Fruit fly (Drosophila melanogaster) whole organism, embryonic: ENCODE data around the gene CHOp24.

ENCODE experiments used
- Antp ChIP-seq: fragments of 200-800 bp; sonication (Bioruptor generic); optimal IDR thresholded peaks from 3 replicates; lab custom pipeline; 2016; ENCODE audit warnings: missing biosample characterization, missing genetic modification characterization
- CG10209 ChIP-seq: fragments of 200-800 bp; sonication (Bioruptor generic); optimal IDR thresholded peaks from 3 replicates; lab custom pipeline; 2017; ENCODE audit warnings: missing biosample characterization, mild to moderate bottlenecking, missing genetic modification characterization, missing genetic modification reagents
- CG10959 ChIP-seq: fragments of 200-800 bp; sonication (Bioruptor generic); IDR thresholded peaks from 2 replicates; pipeline ENCODE4 v1.3.6; 2022; ENCODE audit warnings: missing biosample characterization, missing genetic modification characterization
- CG11456 ChIP-seq: fragments of 200-800 bp; sonication (Bioruptor generic); IDR thresholded peaks from 3 replicates; pipeline ENCODE4 v1.3.6; 2022; ENCODE audit warnings: missing biosample characterization, missing genetic modification characterization
- CG11504 ChIP-seq: fragments of 200-800 bp; sonication (Bioruptor generic); optimal IDR thresholded peaks from 3 replicates; lab custom pipeline; 2019; ENCODE audit warnings: missing biosample characterization, mild to moderate bottlenecking, missing genetic modification characterization, moderate library complexity
- CG12104 ChIP-seq: fragments of 200-800 bp; sonication (Bioruptor generic); optimal IDR thresholded peaks from 3 replicates; lab custom pipeline; 2016; ENCODE audit warnings: missing biosample characterization, missing genetic modification characterization
- CG14710 ChIP-seq: fragments of 200-800 bp; sonication (Bioruptor generic); optimal IDR thresholded peaks from 3 replicates; lab custom pipeline; 2019; ENCODE audit warnings: missing biosample characterization, mild to moderate bottlenecking, missing genetic modification characterization, moderate library complexity
- CG14860 ChIP-seq: fragments of 200-800 bp; sonication (Bioruptor generic); IDR thresholded peaks from 3 replicates; pipeline ENCODE4 v1.3.6; 2022; ENCODE audit warnings: missing biosample characterization, missing genetic modification characterization; ENCODE audit not compliant: partially characterized antibody
- CG17328 ChIP-seq: fragments of 200-800 bp; sonication (Bioruptor generic); IDR thresholded peaks from 2 replicates; pipeline ENCODE4 v1.3.6; 2022; ENCODE audit warnings: missing biosample characterization, missing genetic modification characterization
- CG17361 ChIP-seq: fragments of 200-800 bp; sonication (Bioruptor generic); IDR thresholded peaks from 3 replicates; pipeline ENCODE4 v1.3.6; 2022; ENCODE audit warnings: missing biosample characterization, missing genetic modification characterization
- CG1792 ChIP-seq: fragments of 200-800 bp; sonication (Bioruptor generic); optimal IDR thresholded peaks from 2 replicates; lab custom pipeline; 2016; ENCODE audit warnings: missing biosample characterization, missing genetic modification characterization
- CG18262 ChIP-seq: fragments of 200-800 bp; optimal IDR thresholded peaks from 3 replicates; lab custom pipeline; 2019; ENCODE audit warnings: missing biosample characterization, mild to moderate bottlenecking, missing genetic modification characterization, moderate library complexity
- CG2202 ChIP-seq: fragments of 200-800 bp; sonication (Bioruptor generic); optimal IDR thresholded peaks from 2 replicates; lab custom pipeline; 2018; ENCODE audit warnings: missing biosample characterization, mild to moderate bottlenecking, missing genetic modification characterization
- CG2712 ChIP-seq: fragments of 200-800 bp; optimal IDR thresholded peaks from 3 replicates; lab custom pipeline; 2019; ENCODE audit warnings: missing biosample characterization, mild to moderate bottlenecking, missing genetic modification characterization, moderate library complexity
- CG30403 ChIP-seq: fragments of 200-800 bp; sonication (Bioruptor generic); optimal IDR thresholded peaks from 3 replicates; lab custom pipeline; 2016; ENCODE audit warnings: missing biosample characterization, missing genetic modification characterization
- CG31388 ChIP-seq: fragments of 200-800 bp; sonication (Bioruptor generic); optimal IDR thresholded peaks from 2 replicates; lab custom pipeline; 2016; ENCODE audit warnings: missing biosample characterization, missing genetic modification characterization
- CG6175 ChIP-seq: fragments of 200-800 bp; sonication (Bioruptor generic); IDR thresholded peaks from 3 replicates; pipeline ENCODE4 v1.3.6; 2022; ENCODE audit warnings: missing biosample characterization, missing genetic modification characterization
- CG6254 ChIP-seq: fragments of 200-800 bp; sonication (Bioruptor generic); optimal IDR thresholded peaks from 3 replicates; lab custom pipeline; 2017; ENCODE audit warnings: mild to moderate bottlenecking, missing biosample characterization, missing genetic modification reagents, missing genetic modification characterization
- CG7786 ChIP-seq: fragments of 200-800 bp; sonication (Bioruptor generic); optimal IDR thresholded peaks from 2 replicates; lab custom pipeline; 2016; ENCODE audit warnings: missing biosample characterization, missing genetic modification characterization
- CG7839 ChIP-seq: fragments of 200-800 bp; sonication (Bioruptor generic); optimal IDR thresholded peaks from 3 replicates; lab custom pipeline; 2018; ENCODE audit warnings: missing biosample characterization, mild to moderate bottlenecking, missing genetic modification characterization, moderate library complexity
- CG9727 ChIP-seq: fragments of 200-800 bp; sonication (Bioruptor generic); optimal IDR thresholded peaks from 3 replicates; lab custom pipeline; 2017; ENCODE audit warnings: missing biosample characterization, mild to moderate bottlenecking, missing genetic modification characterization
- Camta ChIP-seq: fragments of 200-800 bp; sonication (Bioruptor generic); optimal IDR thresholded peaks from 2 replicates; lab custom pipeline; 2016; ENCODE audit warnings: missing biosample characterization, missing genetic modification characterization
- Chrac-16 ChIP-seq: fragments of 200-800 bp; sonication (Bioruptor generic); optimal IDR thresholded peaks from 3 replicates; lab custom pipeline; 2016; ENCODE audit warnings: missing biosample characterization, missing genetic modification characterization
- Dref ChIP-seq: fragments of 200-800 bp; sonication (Bioruptor generic); IDR thresholded peaks from 2 replicates; pipeline ENCODE4 v1.3.6; 2022; ENCODE audit warnings: missing biosample characterization, missing genetic modification characterization
- Med ChIP-seq: fragments of 200-800 bp; sonication (Bioruptor generic); peaks from one replicate; lab custom pipeline; 2016; ENCODE audit warnings: missing biosample characterization, missing genetic modification characterization, mild to moderate bottlenecking, inconsistent platforms, moderate library complexity
- Oaz ChIP-seq: fragments of 200-800 bp; sonication (Bioruptor generic); IDR thresholded peaks from 2 replicates; pipeline ENCODE4 v1.3.6; 2022; ENCODE audit warnings: missing biosample characterization, missing genetic modification characterization
- Rfx ChIP-seq: fragments of 200-800 bp; sonication (Bioruptor generic); IDR thresholded peaks from 2 replicates; pipeline ENCODE4 v1.3.6; 2022; ENCODE audit warnings: missing biosample characterization, missing genetic modification characterization
- Ssrp ChIP-seq: fragments of 200-800 bp; sonication (Bioruptor generic); optimal IDR thresholded peaks from 2 replicates; lab custom pipeline; 2018; ENCODE audit warnings: missing biosample characterization, mild to moderate bottlenecking, missing genetic modification characterization, moderate library complexity
- TFAM ChIP-seq: fragments of 200-800 bp; sonication (Bioruptor generic); optimal IDR thresholded peaks from 2 replicates; lab custom pipeline; 2017; ENCODE audit warnings: missing biosample characterization, missing genetic modification characterization, inconsistent platforms
- Xrp1 ChIP-seq: fragments of 200-800 bp; sonication (Bioruptor generic); IDR thresholded peaks from 2 replicates; pipeline ENCODE4 v1.3.6; 2022; ENCODE audit warnings: missing biosample characterization, missing genetic modification characterization
- aop ChIP-seq: fragments of 200-800 bp; sonication (Bioruptor generic); IDR thresholded peaks from 2 replicates; pipeline ENCODE4 v1.3.6; 2022; ENCODE audit warnings: missing biosample characterization, missing genetic modification characterization
- ash1 ChIP-seq: fragments of 200-800 bp; sonication (Bioruptor generic); optimal IDR thresholded peaks from 2 replicates; lab custom pipeline; 2018; ENCODE audit warnings: missing biosample characterization, mild to moderate bottlenecking, missing genetic modification characterization
- bab2 ChIP-seq: fragments of 200-800 bp; sonication (Bioruptor generic); optimal IDR thresholded peaks from 2 replicates; lab custom pipeline; 2016; ENCODE audit warnings: missing biosample characterization, missing genetic modification characterization
- bsh ChIP-seq, 2 experiments: fragments of 200-800 bp; sonication (Bioruptor generic); optimal IDR thresholded peaks; 2 replicates each; lab custom pipeline; 2017 to 2018; ENCODE audit warnings: mild to moderate bottlenecking in 2 of 2, missing biosample characterization in 2 of 2, missing genetic modification characterization in 2 of 2, moderate library complexity in 1 of 2
- chn ChIP-seq: fragments of 200-800 bp; sonication (Bioruptor generic); optimal IDR thresholded peaks from 2 replicates; lab custom pipeline; 2016; ENCODE audit warnings: missing biosample characterization, missing genetic modification characterization
- dmrt11E ChIP-seq: fragments of 200-800 bp; sonication (Bioruptor generic); optimal IDR thresholded peaks from 3 replicates; lab custom pipeline; 2018; ENCODE audit warnings: missing biosample characterization, mild to moderate bottlenecking, missing genetic modification characterization, moderate library complexity
- fd3F ChIP-seq: fragments of 200-800 bp; sonication (Bioruptor generic); optimal IDR thresholded peaks from 2 replicates; lab custom pipeline; 2018; ENCODE audit warnings: missing biosample characterization, mild to moderate bottlenecking, missing genetic modification characterization, moderate library complexity
- fu2 ChIP-seq: fragments of 200-800 bp; sonication (Bioruptor generic); optimal IDR thresholded peaks from 2 replicates; lab custom pipeline; 2016; ENCODE audit warnings: missing biosample characterization, missing genetic modification characterization
- gce ChIP-seq: fragments of 200-800 bp; sonication (Bioruptor generic); IDR thresholded peaks from 3 replicates; pipeline ENCODE4 v1.3.6; 2022; ENCODE audit warnings: missing biosample characterization, missing genetic modification characterization
- gcm ChIP-seq: fragments of 200-800 bp; sonication (Bioruptor generic); optimal IDR thresholded peaks from 2 replicates; lab custom pipeline; 2019; ENCODE audit warnings: missing biosample characterization, mild to moderate bottlenecking, missing genetic modification characterization, moderate library complexity
- gsb ChIP-seq: fragments of 200-800 bp; sonication (Bioruptor generic); IDR thresholded peaks from 2 replicates; pipeline ENCODE4 v1.3.6; 2022; ENCODE audit warnings: missing biosample characterization, missing genetic modification characterization
- gsb-n ChIP-seq: fragments of 200-800 bp; sonication (Bioruptor generic); optimal IDR thresholded peaks from 3 replicates; lab custom pipeline; 2018; ENCODE audit warnings: missing biosample characterization, mild to moderate bottlenecking, missing genetic modification characterization
- hbn ChIP-seq: fragments of 200-800 bp; sonication (Bioruptor generic); IDR thresholded peaks from 2 replicates; pipeline ENCODE4 v1.3.6; 2022; ENCODE audit warnings: missing biosample characterization, missing genetic modification characterization; ENCODE audit not compliant: partially characterized antibody
- oc ChIP-seq: fragments of 200-800 bp; sonication (Bioruptor generic); optimal IDR thresholded peaks from 2 replicates; lab custom pipeline; 2018; ENCODE audit warnings: missing biosample characterization, mild to moderate bottlenecking, missing genetic modification characterization, moderate library complexity
- onecut ChIP-seq: fragments of 200-800 bp; sonication (Bioruptor generic); IDR thresholded peaks from 2 replicates; pipeline ENCODE4 v1.3.6; 2022; ENCODE audit warnings: missing biosample characterization, missing genetic modification characterization
- pfk ChIP-seq: fragments of 200-800 bp; sonication (Bioruptor generic); optimal IDR thresholded peaks from 2 replicates; lab custom pipeline; 2018; ENCODE audit warnings: missing biosample characterization, mild to moderate bottlenecking, missing genetic modification characterization, moderate library complexity
- repo ChIP-seq: fragments of 200-800 bp; sonication (Bioruptor generic); optimal IDR thresholded peaks from 2 replicates; lab custom pipeline; 2016; ENCODE audit warnings: missing biosample characterization, missing genetic modification characterization
- schlank ChIP-seq: fragments of 200-800 bp; sonication (Bioruptor generic); optimal IDR thresholded peaks from 2 replicates; lab custom pipeline; 2018; ENCODE audit warnings: missing biosample characterization, mild to moderate bottlenecking, missing genetic modification characterization
- slp2 ChIP-seq: fragments of 200-800 bp; sonication (Bioruptor generic); optimal IDR thresholded peaks from 2 replicates; lab custom pipeline; 2016; ENCODE audit warnings: missing biosample characterization, missing genetic modification characterization
- so ChIP-seq: fragments of 200-800 bp; sonication (Bioruptor generic); IDR thresholded peaks from 3 replicates; pipeline ENCODE4 v1.3.6; 2022; ENCODE audit warnings: missing biosample characterization, missing genetic modification characterization
- usp ChIP-seq: fragments of >200 bp; optimal IDR thresholded peaks from 2 replicates; lab custom pipeline; 2017; ENCODE audit warnings: missing biosample characterization, missing genetic modification characterization
- zfh1 ChIP-seq: fragments of 200-800 bp; sonication (Bioruptor generic); IDR thresholded peaks from 3 replicates; pipeline ENCODE4 v1.3.6; 2022; ENCODE audit warnings: missing biosample characterization, missing genetic modification characterization

The CHOp24 gene

dm6 chrX:4573971-4574370, 33.3 kb downstream of the CHOp24 start (continued):
- TF ChIP-seq onecut (GFP tag; lab: Robert Waterston, UW) = no peak
- TF ChIP-seq CG30403 (GFP tag; lab: Kevin White, UChicago) = peak; percentile 21
- TF ChIP-seq gcm (GFP tag; lab: Kevin White, UChicago) = no peak
- TF ChIP-seq chn (GFP tag; lab: Kevin White, UChicago) = no peak
- no peak for TF ChIP-seq CG6254
- TF ChIP-seq schlank (tag; lab: Kevin White, UChicago) = no peak
- peak; percentile 44 for TF ChIP-seq CG7839 (tag; lab: Kevin White, UChicago)
- TF ChIP-seq CG7786 (GFP tag; lab: Kevin White, UChicago) = no peak
- TF ChIP-seq Med (GFP tag; lab: Kevin White, UChicago) = peak; percentile 7
- TF ChIP-seq Oaz (GFP tag; lab: Robert Waterston, UW) = no peak
- peak; percentile 55 for TF ChIP-seq CG18262 (tag; lab: Kevin White, UChicago)
- peak; percentile 66 for TF ChIP-seq CG2712 (tag; lab: Kevin White, UChicago)
- TF ChIP-seq fu2 (GFP tag; lab: Kevin White, UChicago) = no peak
- TF ChIP-seq hbn (GFP tag; lab: Robert Waterston, UW) = no peak
- no peak for TF ChIP-seq CG14860 (GFP tag; lab: Robert Waterston, UW)
- no peak for TF ChIP-seq Dref (GFP tag; lab: Robert Waterston, UW)
- no peak for TF ChIP-seq slp2 (GFP tag; lab: Kevin White, UChicago)
- TF ChIP-seq Chrac-16 (GFP tag; lab: Kevin White, UChicago) = no peak
- no peak for TF ChIP-seq ash1
- TF ChIP-seq aop (GFP tag; lab: Robert Waterston, UW) = no peak
- no peak for TF ChIP-seq oc (tag; lab: Kevin White, UChicago)
- no peak for TF ChIP-seq CG31388 (GFP tag; lab: Kevin White, UChicago)
- peak; percentile 57; the same call in 1 of the 2 replicates for TF ChIP-seq Xrp1 (GFP tag; lab: Robert Waterston, UW)
- no peak for TF ChIP-seq bab2 (GFP tag; lab: Kevin White, UChicago)
- TF ChIP-seq Camta (GFP tag; lab: Kevin White, UChicago) = no peak
- TF ChIP-seq pfk (GFP tag; lab: Kevin White, UChicago) = no peak
- TF ChIP-seq CG10209 (GFP tag; lab: Kevin White, UChicago) = no peak
- peak; percentile 42; the same call in 1 of the 2 replicates for TF ChIP-seq CG17328 (GFP tag; lab: Robert Waterston, UW)
- TF ChIP-seq repo = no peak
- peak; percentile 33 for TF ChIP-seq CG14710 (tag; lab: Kevin White, UChicago)
- no peak for TF ChIP-seq Rfx (GFP tag; lab: Robert Waterston, UW)
- peak in 1 of 2 experiments; percentile 62 for TF ChIP-seq bsh (GFP tag; optimal IDR thresholded peaks at IDR 0.05; lab: Kevin White, UChicago)
- TF ChIP-seq gsb = no peak
- TF ChIP-seq CG6175 (GFP tag; lab: Robert Waterston, UW) = no peak
- TF ChIP-seq usp (GFP tag; lab: Kevin White, UChicago) = no peak
- peak; percentile 72 for TF ChIP-seq dmrt11E (tag; lab: Kevin White, UChicago)
- TF ChIP-seq CG1792 (GFP tag; lab: Kevin White, UChicago) = no peak
- no peak for TF ChIP-seq CG12104 (GFP tag; lab: Kevin White, UChicago)
- peak; percentile 50 for TF ChIP-seq CG9727 (GFP tag; lab: Kevin White, UChicago)
- TF ChIP-seq CG10959 (GFP tag; lab: Robert Waterston, UW) = peak; percentile 65; the same call in 1 of the 2 replicates
- TF ChIP-seq so (GFP tag; lab: Robert Waterston, UW) = no peak
- TF ChIP-seq Ssrp = peak; percentile 26
- no peak for TF ChIP-seq TFAM
- TF ChIP-seq zfh1 (GFP tag; lab: Robert Waterston, UW) = peak; percentile 52; the same call in 1 of the 3 replicates
- peak; percentile 36 for TF ChIP-seq CG11504 (tag; lab: Kevin White, UChicago)
- no peak for TF ChIP-seq gsb-n
- peak; percentile 41; the same call in 2 of the 3 replicates for TF ChIP-seq CG17361 (GFP tag; lab: Robert Waterston, UW)
- TF ChIP-seq gce (GFP tag; lab: Robert Waterston, UW) = no peak
- TF ChIP-seq Antp = no peak
- no peak for TF ChIP-seq CG2202 (tag; lab: Kevin White, UChicago)
- no peak for TF ChIP-seq fd3F
- TF ChIP-seq CG11456 (GFP tag; lab: Robert Waterston, UW) = no peak
